Fruit fly (Drosophila melanogaster): Measurements from ENCODE around the gene Sfp24Bc.

Sfp24Bc gene

dm6 chr2L:3646041-3646440 lies 24.3 kb downstream of the Sfp24Bc start (continued):
- TF ChIP-seq row (GFP tag; IDR thresholded peaks at IDR 0.05), result peak; percentile 13; the same call in 1 of the 3 replicates
- TF ChIP-seq luna (GFP tag; optimal IDR thresholded peaks at IDR 0.05), result no peak
- TF ChIP-seq Nf-YB (GFP tag; optimal IDR thresholded peaks at IDR 0.05), result peak; percentile 43
- TF ChIP-seq jing (GFP tag; optimal IDR thresholded peaks at IDR 0.05), result no peak
- TF ChIP-seq Bgb (GFP tag; IDR thresholded peaks at IDR 0.05; ENCODE audit: partially characterized antibody), result peak; percentile 66
- TF ChIP-seq amos (GFP tag; IDR thresholded peaks at IDR 0.05; ENCODE audit: partially characterized antibody), result peak; percentile 54; the same call in 1 of the 2 replicates
- no peak for TF ChIP-seq ERR (GFP tag; optimal IDR thresholded peaks at IDR 0.05)
- no peak for TF ChIP-seq crol (GFP tag; IDR thresholded peaks at IDR 0.05)
- 0 out of 2 replicates have a peak, but pooled peaks have one; percentile 18 for TF ChIP-seq nerfin-2 (GFP tag; IDR thresholded peaks at IDR 0.05; ENCODE audit: partially characterized antibody)
- TF ChIP-seq CG10274 (GFP tag; optimal IDR thresholded peaks at IDR 0.05), result no peak
- peak; percentile 29 for TF ChIP-seq BEAF-32 (GFP tag; optimal IDR thresholded peaks at IDR 0.05)
- TF ChIP-seq Doc3 (GFP tag; IDR thresholded peaks at IDR 0.05; ENCODE audit: partially characterized antibody), result peak; percentile 50; the same call in 1 of the 3 replicates
- TF ChIP-seq pfk (GFP tag; optimal IDR thresholded peaks at IDR 0.05), result peak; percentile 36
- TF ChIP-seq Dref (GFP tag; IDR thresholded peaks at IDR 0.05), result peak; percentile 62
- no peak for TF ChIP-seq wor (GFP tag; IDR thresholded peaks at IDR 0.05)
- peak; percentile 65 for TF ChIP-seq Deaf1 (tag; optimal IDR thresholded peaks at IDR 0.05)
- TF ChIP-seq CG7963 (GFP tag; IDR thresholded peaks at IDR 0.05; ENCODE audit: partially characterized antibody), result peak; percentile 30; the same call in 1 of the 3 replicates

dm6 chr2L:3645339-3645738 lies 25.0 kb downstream of the Sfp24Bc start:
- no peak for TF ChIP-seq CG32532 (GFP tag; IDR thresholded peaks at IDR 0.05)
- TF ChIP-seq Tbp (GFP tag; optimal IDR thresholded peaks at IDR 0.05), result no peak
- no peak for TF ChIP-seq bab2 (GFP tag; optimal IDR thresholded peaks at IDR 0.05)
- no peak for TF ChIP-seq CG11085 (GFP tag; IDR thresholded peaks at IDR 0.05)
- no peak for TF ChIP-seq sisA (GFP tag; IDR thresholded peaks at IDR 0.05)
- no peak for TF ChIP-seq CG13424 (tag; optimal IDR thresholded peaks at IDR 0.05)
- no peak for TF ChIP-seq CG1832 (GFP tag; optimal IDR thresholded peaks at IDR 0.05)
- no peak for TF ChIP-seq Max (GFP tag; optimal IDR thresholded peaks at IDR 0.05)
- no peak for TF ChIP-seq CG12155 (GFP tag; optimal IDR thresholded peaks at IDR 0.05)
- no peak for TF ChIP-seq exex (tag; optimal IDR thresholded peaks at IDR 0.05)
- no peak for TF ChIP-seq ewg (GFP tag; optimal IDR thresholded peaks at IDR 0.05)
- no peak for TF ChIP-seq ase (GFP tag; IDR thresholded peaks at IDR 0.05)
- no peak for TF ChIP-seq lov (optimal IDR thresholded peaks at IDR 0.05)
- no peak for TF ChIP-seq lov (GFP tag; IDR thresholded peaks at IDR 0.05)

dm6 chr2L:3642148-3642920 lies 28.0 kb downstream of the Sfp24Bc start:
- peak; percentile 71 for TF ChIP-seq CG8281 (tag; optimal IDR thresholded peaks at IDR 0.05)
- no peak for TF ChIP-seq Vsx1 (GFP tag; optimal IDR thresholded peaks at IDR 0.05)
- no peak for TF ChIP-seq p53 (GFP tag; optimal IDR thresholded peaks at IDR 0.05)
- TF ChIP-seq Sox100B (GFP tag; optimal IDR thresholded peaks at IDR 0.05), result no peak
- no peak for TF ChIP-seq bigmax (GFP tag; optimal IDR thresholded peaks at IDR 0.05)
- peak; percentile 34 for TF ChIP-seq Med (GFP tag)
- no peak for TF ChIP-seq phol (tag; optimal IDR thresholded peaks at IDR 0.05)
- TF ChIP-seq chinmo (GFP tag; IDR thresholded peaks at IDR 0.05; ENCODE audit: partially characterized antibody), result 0 out of 4 replicates have a peak, but pooled peaks have one; percentile 51
- no peak for TF ChIP-seq Atf-2 (GFP tag; optimal IDR thresholded peaks at IDR 0.05)
